Worm (Caenorhabditis elegans) whole organism, late embryonic: Measurements from ENCODE around the gene Y73F8A.14.

Experiments
- elt-4 ChIP-seq: sonication (generic microtip); optimal IDR thresholded peaks from 2 replicates; lab custom pipeline; 2016; ENCODE audit warnings: missing genetic modification characterization, missing compliant biosample characterization
- eyg-1 ChIP-seq: sonication (generic microtip); optimal IDR thresholded peaks from 2 replicates; lab custom pipeline; 2016; ENCODE audit warnings: missing genotype, missing genetic modification characterization, missing compliant biosample characterization
- lim-6 ChIP-seq: sonication (generic microtip); optimal IDR thresholded peaks from 2 replicates; lab custom pipeline; 2016; ENCODE audit warnings: missing genetic modification characterization, missing compliant biosample characterization
- pag-3 ChIP-seq: sonication (generic microtip); optimal IDR thresholded peaks from 2 replicates; lab custom pipeline; 2016; ENCODE audit warnings: missing compliant biosample characterization, missing genetic modification characterization, borderline replicate concordance
- pax-1 ChIP-seq: fragments of 150-350 bp; optimal IDR thresholded peaks from 2 replicates; lab custom pipeline; 2014; ENCODE audit warnings: missing biosample characterization, missing genetic modification characterization
- pha-4 ChIP-seq: fragments of 150-350 bp; optimal IDR thresholded peaks from 2 replicates; lab custom pipeline; 2018; ENCODE audit warnings: missing biosample characterization, missing genetic modification reagents, missing genetic modification characterization
- rnt-1 ChIP-seq: sonication (generic microtip); optimal IDR thresholded peaks from 2 replicates; lab custom pipeline; 2016; ENCODE audit warnings: missing genetic modification characterization, missing compliant biosample characterization
- tbx-2 ChIP-seq: sonication (generic microtip); optimal IDR thresholded peaks from 2 replicates; lab custom pipeline; 2016; ENCODE audit warnings: missing genetic modification characterization, missing compliant biosample characterization
- zip-5 ChIP-seq: sonication (generic microtip); optimal IDR thresholded peaks from 2 replicates; lab custom pipeline; 2016; ENCODE audit warnings: missing genetic modification characterization, missing compliant biosample characterization
- ztf-16 ChIP-seq: sonication (generic microtip); optimal IDR thresholded peaks from 2 replicates; lab custom pipeline; 2017; ENCODE audit warnings: missing genetic modification characterization, missing compliant biosample characterization

- no peak for TF ChIP-seq tbx-2 (tag; lab: Kevin White, UChicago)
- no peak for TF ChIP-seq lim-6 (tag; lab: Kevin White, UChicago)
- TF ChIP-seq pag-3 (tag; lab: Kevin White, UChicago): no peak
- no peak for TF ChIP-seq elt-4 (tag; lab: Kevin White, UChicago)
- no peak for TF ChIP-seq ztf-16 (tag; lab: Kevin White, UChicago)
- no peak for TF ChIP-seq pha-4 (tag; lab: Kevin White, UChicago)
- no peak for TF ChIP-seq eyg-1 (tag; lab: Kevin White, UChicago)
- no peak for TF ChIP-seq pax-1
- TF ChIP-seq rnt-1: no peak
- no peak for TF ChIP-seq zip-5
Measured at ce11 chrIV:15294040-15294439, 24.8 kb downstream of the Y73F8A.14 start, which contains the start of gene Y73F8A.10.
